Comparison of ENCODE assay signal across 1 fruit fly cellular context in the genomic region with DNA sequence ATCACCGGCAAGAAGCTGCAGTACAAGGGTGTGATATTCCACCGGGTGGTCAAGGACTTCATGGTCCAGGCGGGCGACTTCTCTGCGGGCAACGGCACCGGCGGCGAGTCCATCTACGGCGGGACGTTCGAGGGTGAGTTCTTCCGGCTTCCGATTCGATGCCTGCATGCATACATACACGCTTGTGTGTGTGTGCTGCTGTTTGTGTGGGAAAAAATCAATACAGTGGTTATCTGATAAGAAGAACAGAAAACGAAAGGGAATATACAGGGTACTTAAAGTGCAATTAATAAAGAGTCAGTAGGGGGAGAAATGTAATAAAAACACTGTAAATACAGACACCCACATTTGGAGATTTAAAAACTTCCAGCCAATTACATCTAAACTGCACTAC.
TF ChIP-seq lines count a peak whose summit lies in the region.

No protein-coding gene starts in this region.

TF ChIP-seq in whole organism, embryonic, 481 proteins besides CTCF, POLR2A, EP300 and RAD21 (continued from another document):
- peak; percentile 50; the same call in 1 of the 2 replicates for TF ChIP-seq Awh (GFP tag; IDR thresholded peaks at IDR 0.05; lab: Robert Waterston, UW)
- no peak for TF ChIP-seq Neu2 (GFP tag; optimal IDR thresholded peaks at IDR 0.05; lab: Kevin White, UChicago; ENCODE audit: borderline replicate concordance)
- TF ChIP-seq cas (GFP tag; IDR thresholded peaks at IDR 0.05; lab: Robert Waterston, UW): no peak
- no peak for TF ChIP-seq ara (GFP tag; IDR thresholded peaks at IDR 0.05; lab: Robert Waterston, UW)
- no peak for TF ChIP-seq Poxn (GFP tag; IDR thresholded peaks at IDR 0.05; lab: Robert Waterston, UW)
- no peak for TF ChIP-seq wdn (GFP tag; IDR thresholded peaks at IDR 0.05; lab: Robert Waterston, UW)
